Worm (Caenorhabditis elegans) whole organism, L1 larva: ENCODE data around the gene hlh-34.
A peak's percentile ranks its signal among the peaks of the same experiment; 100 is the strongest.

ENCODE experiments used
- C04F5.9 ChIP-seq: sonication (generic microtip); optimal IDR thresholded peaks from 2 replicates; lab custom pipeline; 2016; ENCODE audit warnings: missing genetic modification characterization, missing compliant biosample characterization
- C16A3.4 ChIP-seq: fragments of 150-350 bp; optimal IDR thresholded peaks from 2 replicates; lab custom pipeline; 2014; ENCODE audit warnings: missing biosample characterization, missing genetic modification characterization
- Y116A8C.19 ChIP-seq: sonication (generic microtip); optimal IDR thresholded peaks from 2 replicates; lab custom pipeline; 2016; ENCODE audit warnings: missing compliant biosample characterization, missing genetic modification characterization, borderline replicate concordance
- aha-1 ChIP-seq: fragments of 150-350 bp; optimal IDR thresholded peaks from 2 replicates; lab custom pipeline; 2014; ENCODE audit warnings: missing biosample characterization, missing genetic modification characterization
- alr-1 ChIP-seq: fragments of 200-800 bp; sonication (Bioruptor generic); optimal IDR thresholded peaks from 2 replicates; lab custom pipeline; 2018; ENCODE audit warnings: borderline replicate concordance, mild to moderate bottlenecking, missing genetic modification characterization, missing compliant biosample characterization
- aly-2 ChIP-seq: fragments of 150-350 bp; optimal IDR thresholded peaks from 2 replicates; lab custom pipeline; 2014; ENCODE audit warnings: missing biosample characterization, missing genetic modification characterization
- ama-1 ChIP-seq: fragments of 150-350 bp; optimal IDR thresholded peaks from 2 replicates; lab custom pipeline; 2014
- blmp-1 ChIP-seq: fragments of 150-350 bp; optimal IDR thresholded peaks from 2 replicates; lab custom pipeline; 2014; ENCODE audit warnings: missing biosample characterization, missing genetic modification characterization
- ceh-8 ChIP-seq: fragments of 200-800 bp; sonication (Bioruptor generic); optimal IDR thresholded peaks from 2 replicates; lab custom pipeline; 2018; ENCODE audit warnings: mild to moderate bottlenecking, missing genetic modification characterization, moderate library complexity, missing compliant biosample characterization
- ceh-88 ChIP-seq: fragments of 200-800 bp; sonication (Bioruptor generic); IDR thresholded peaks from 2 replicates; pipeline ENCODE4 v1.3.6; 2022; ENCODE audit warnings: missing genetic modification characterization, missing compliant biosample characterization
- ces-1 ChIP-seq: fragments of 150-350 bp; optimal IDR thresholded peaks from 2 replicates; lab custom pipeline; 2014; ENCODE audit warnings: missing biosample characterization, missing genetic modification reagents, missing genetic modification characterization
- dpl-1 ChIP-seq, 3 experiments: fragments of 150-350 bp in 2 of 3; sonication (generic microtip) in 1 of 3; optimal IDR thresholded peaks; 2 replicates each; lab custom pipeline; 2014 to 2017; ENCODE audit warnings: missing biosample characterization in 3 of 3, missing genetic modification characterization in 3 of 3, missing genetic modification reagents in 3 of 3
- dsc-1 ChIP-seq: sonication (generic microtip); optimal IDR thresholded peaks from 2 replicates; lab custom pipeline; 2016; ENCODE audit warnings: mild to moderate bottlenecking, missing genetic modification characterization, missing compliant biosample characterization
- efl-3 ChIP-seq: fragments of 200-800 bp; sonication (Bioruptor generic); optimal IDR thresholded peaks from 2 replicates; lab custom pipeline; 2018; ENCODE audit warnings: mild to moderate bottlenecking, missing genetic modification characterization, missing compliant biosample characterization
- egl-27 ChIP-seq, 2 experiments: fragments of 150-350 bp in 1 of 2; sonication (generic microtip); optimal IDR thresholded peaks; 3 replicates each; lab custom pipeline; 2017 to 2018; ENCODE audit warnings: missing biosample characterization in 2 of 2, missing genetic modification characterization in 2 of 2, missing genetic modification reagents in 2 of 2
- elt-2 ChIP-seq: sonication (generic microtip); optimal IDR thresholded peaks from 2 replicates; lab custom pipeline; 2016; ENCODE audit warnings: missing genetic modification characterization, mild to moderate bottlenecking, inconsistent platforms, missing compliant biosample characterization, missing genetic modification reagents
- elt-3 ChIP-seq, 6 experiments: fragments of 150-350 bp in 1 of 6; sonication (generic microtip); optimal IDR thresholded peaks; 2 replicates each; lab custom pipeline; 2017 to 2018; ENCODE audit warnings: missing biosample characterization in 6 of 6, missing genetic modification characterization in 6 of 6, inconsistent platforms in 1 of 6
- ets-5 ChIP-seq: fragments of 200-800 bp; sonication (Bioruptor generic); IDR thresholded peaks from 2 replicates; pipeline ENCODE4 v1.3.6; 2022; ENCODE audit warnings: missing genetic modification characterization, missing compliant biosample characterization
- fos-1 ChIP-seq: fragments of 150-350 bp; optimal IDR thresholded peaks from 2 replicates; lab custom pipeline; 2014; ENCODE audit warnings: missing biosample characterization, missing genetic modification characterization
- hlh-4 ChIP-seq: sonication (generic microtip); optimal IDR thresholded peaks from 2 replicates; lab custom pipeline; 2016; ENCODE audit warnings: mild to moderate bottlenecking, missing genetic modification characterization, missing compliant biosample characterization
- irx-1 ChIP-seq: sonication (generic microtip); optimal IDR thresholded peaks from 2 replicates; lab custom pipeline; 2016; ENCODE audit warnings: missing genetic modification characterization, missing compliant biosample characterization
- isw-1 ChIP-seq: fragments of 200-800 bp; sonication (Bioruptor generic); IDR thresholded peaks from 2 replicates; pipeline ENCODE4 v1.3.6; 2022; ENCODE audit warnings: missing genetic modification characterization, missing compliant biosample characterization
- lin-13 ChIP-seq: fragments of 150-350 bp; optimal IDR thresholded peaks from 2 replicates; lab custom pipeline; 2014; ENCODE audit warnings: missing biosample characterization, missing genetic modification reagents, missing genetic modification characterization
- lin-14 ChIP-seq: fragments of 200-800 bp; sonication (Bioruptor generic); optimal IDR thresholded peaks from 2 replicates; lab custom pipeline; 2018; ENCODE audit warnings: mild to moderate bottlenecking, missing genetic modification characterization, moderate library complexity, missing compliant biosample characterization
- lin-39 ChIP-seq: fragments of 150-350 bp; optimal IDR thresholded peaks from 2 replicates; lab custom pipeline; 2014; ENCODE audit warnings: missing biosample characterization, missing genetic modification reagents, missing genetic modification characterization
- lir-3 ChIP-seq: sonication (generic microtip); optimal IDR thresholded peaks from 2 replicates; lab custom pipeline; 2016; ENCODE audit warnings: mild to moderate bottlenecking, missing genetic modification characterization, moderate library complexity, missing compliant biosample characterization; ENCODE audit not compliant: poor library complexity
- lsy-2 ChIP-seq, 2 experiments: fragments of 150-350 bp; optimal IDR thresholded peaks; 2 replicates each; lab custom pipeline; 2014; ENCODE audit warnings: missing biosample characterization in 2 of 2, missing genetic modification characterization in 2 of 2
- mab-9 ChIP-seq: fragments of 200-800 bp; sonication (Bioruptor generic); IDR thresholded peaks from 2 replicates; pipeline ENCODE4 v1.3.6; 2022; ENCODE audit warnings: missing genetic modification reagents, missing genetic modification characterization, missing compliant biosample characterization
- mdl-1 ChIP-seq, 2 experiments: fragments of 150-350 bp; optimal IDR thresholded peaks; 2 replicates each; lab custom pipeline; 2014 to 2017; ENCODE audit warnings: missing biosample characterization in 2 of 2, missing genetic modification characterization in 2 of 2, inconsistent platforms in 1 of 2
- mef-2 ChIP-seq: fragments of 150-350 bp; optimal IDR thresholded peaks from 2 replicates; lab custom pipeline; 2014; ENCODE audit warnings: missing biosample characterization, missing genetic modification characterization
- mep-1 ChIP-seq: fragments of 150-350 bp; optimal IDR thresholded peaks from 2 replicates; lab custom pipeline; 2014; ENCODE audit warnings: missing biosample characterization, missing genetic modification characterization
- nhr-11 ChIP-seq: fragments of 150-350 bp; optimal IDR thresholded peaks from 2 replicates; lab custom pipeline; 2014; ENCODE audit warnings: missing biosample characterization, missing genetic modification characterization
- nhr-12 ChIP-seq: sonication (generic microtip); optimal IDR thresholded peaks from 2 replicates; lab custom pipeline; 2017; ENCODE audit warnings: missing biosample characterization, missing genetic modification characterization
- nhr-237 ChIP-seq: fragments of 150-350 bp; optimal IDR thresholded peaks from 2 replicates; lab custom pipeline; 2014; ENCODE audit warnings: missing biosample characterization, missing genetic modification characterization
- nhr-28 ChIP-seq: fragments of 150-350 bp; optimal IDR thresholded peaks from 2 replicates; lab custom pipeline; 2014; ENCODE audit warnings: missing biosample characterization, missing genetic modification characterization
- nhr-47 ChIP-seq: sonication (generic microtip); optimal IDR thresholded peaks from 2 replicates; lab custom pipeline; 2016; ENCODE audit warnings: mild to moderate bottlenecking, missing genetic modification characterization, moderate library complexity, missing compliant biosample characterization
- nhr-76 ChIP-seq: sonication (generic microtip); optimal IDR thresholded peaks from 2 replicates; lab custom pipeline; 2017; ENCODE audit warnings: missing biosample characterization, missing genetic modification characterization
- nhr-77 ChIP-seq: fragments of 150-350 bp; optimal IDR thresholded peaks from 2 replicates; lab custom pipeline; 2014; ENCODE audit warnings: missing biosample characterization, missing genetic modification characterization
- nhr-85 ChIP-seq: sonication (generic microtip); peaks from one replicate; lab custom pipeline; 2016; ENCODE audit warnings: missing genetic modification characterization, inconsistent platforms, missing compliant biosample characterization
- nhr-90 ChIP-seq: sonication (generic microtip); optimal IDR thresholded peaks from 2 replicates; lab custom pipeline; 2016; ENCODE audit warnings: mild to moderate bottlenecking, missing genetic modification characterization, missing compliant biosample characterization; ENCODE audit not compliant: poor library complexity
- pax-3 ChIP-seq: fragments of 200-800 bp; sonication (Bioruptor generic); optimal IDR thresholded peaks from 2 replicates; lab custom pipeline; 2018; ENCODE audit warnings: mild to moderate bottlenecking, missing genetic modification characterization, moderate library complexity, missing compliant biosample characterization
- skn-1 ChIP-seq: fragments of 150-350 bp; optimal IDR thresholded peaks from 2 replicates; lab custom pipeline; 2014; ENCODE audit warnings: missing biosample characterization, missing genetic modification characterization
- snpc-4 ChIP-seq: fragments of 150-350 bp; optimal IDR thresholded peaks from 2 replicates; lab custom pipeline; 2014; ENCODE audit warnings: missing biosample characterization, missing genetic modification characterization
- sox-4 ChIP-seq: sonication (generic microtip); optimal IDR thresholded peaks from 2 replicates; lab custom pipeline; 2016; ENCODE audit warnings: missing genetic modification characterization, missing compliant biosample characterization
- sptf-1 ChIP-seq: fragments of 150-350 bp; optimal IDR thresholded peaks from 2 replicates; lab custom pipeline; 2014; ENCODE audit warnings: missing biosample characterization, missing genetic modification characterization
- swsn-7 ChIP-seq: sonication (generic microtip); optimal IDR thresholded peaks from 2 replicates; lab custom pipeline; 2016; ENCODE audit warnings: missing genetic modification characterization, missing compliant biosample characterization
- tbx-2 ChIP-seq: sonication (generic microtip); optimal IDR thresholded peaks from 2 replicates; lab custom pipeline; 2016; ENCODE audit warnings: missing genetic modification characterization, missing compliant biosample characterization
- unc-130 ChIP-seq: fragments of 150-350 bp; optimal IDR thresholded peaks from 2 replicates; lab custom pipeline; 2017; ENCODE audit warnings: missing biosample characterization, missing genetic modification characterization, inconsistent platforms
- unc-30 ChIP-seq: sonication (generic microtip); optimal IDR thresholded peaks from 2 replicates; lab custom pipeline; 2017; ENCODE audit warnings: missing biosample characterization, missing genetic modification characterization
- unc-86 ChIP-seq: sonication (generic microtip); optimal IDR thresholded peaks from 2 replicates; lab custom pipeline; 2016; ENCODE audit warnings: missing genetic modification characterization, missing compliant biosample characterization
- ztf-11 ChIP-seq, 2 experiments: sonication (generic microtip); optimal IDR thresholded peaks; 2 replicates each; lab custom pipeline; 2016 to 2017; ENCODE audit warnings: missing genetic modification characterization in 2 of 2, missing biosample characterization in 1 of 2, missing compliant biosample characterization in 1 of 2

hlh-34 gene

ce11 chrV:13715223-13715686 lies 8.1 kb upstream of the hlh-34 start, which contains the start of gene zipt-9 (continued):
- TF ChIP-seq nhr-28 (tag; lab: Kevin White, UChicago) (no peak), C16A3.4 (tag; lab: Kevin White, UChicago) (peak; percentile 89), pax-3 (tag; lab: Kevin White, UChicago) (peak; percentile 99), nhr-90 (peak; percentile 92), nhr-77 (tag; lab: Kevin White, UChicago) (peak; percentile 83), lin-13 (GFP tag; lab: Kevin White, UChicago) (peak; percentile 63), aly-2 (peak; percentile 40), ama-1 (lab: Kevin White, UChicago) (no peak), hlh-4 (peak; percentile 5), mab-9 (GFP tag; lab: Robert Waterston, UW) (peak; percentile 60), ceh-88 (GFP tag; lab: Robert Waterston, UW) (peak; percentile 80), nhr-11 (tag; lab: Kevin White, UChicago) (no peak), lir-3 (tag; lab: Kevin White, UChicago) (peak; percentile 89), elt-2 (peak; percentile 7), aha-1 (no peak), nhr-237 (peak; percentile 47), lsy-2 (tag; optimal IDR thresholded peaks at IDR 0.05; lab: Kevin White, UChicago) (peak in 1 of 2 experiments; percentile 86)

- TF ChIP-seq efl-3 (GFP tag; lab: Kevin White, UChicago) (no peak), snpc-4 (tag; lab: Kevin White, UChicago) (no peak), ceh-8 (GFP tag; lab: Kevin White, UChicago) (no peak), alr-1 (tag; lab: Kevin White, UChicago) (no peak), dsc-1 (tag; lab: Kevin White, UChicago) (no peak), fos-1 (no peak), isw-1 (GFP tag; lab: Robert Waterston, UW) (no peak), mef-2 (tag; lab: Kevin White, UChicago) (no peak), sptf-1 (no peak), swsn-7 (no peak), nhr-12 (tag; lab: Kevin White, UChicago) (no peak), ztf-11 (tag; optimal IDR thresholded peaks at IDR 0.05; lab: Kevin White, UChicago) (no peak), ama-1 (lab: Kevin White, UChicago) (no peak), nhr-11 (tag; lab: Kevin White, UChicago) (no peak), ets-5 (GFP tag; lab: Robert Waterston, UW) (no peak), lir-3 (tag; lab: Kevin White, UChicago) (no peak), skn-1 (tag; lab: Kevin White, UChicago) (no peak)
These were observed 3.9 kb upstream of the hlh-34 start, which contains the start of gene srx-96 for ce11 chrV:13711060-13711459. Gene srx-96 (plus strand): TSS chrV:13711360.

DNA sequence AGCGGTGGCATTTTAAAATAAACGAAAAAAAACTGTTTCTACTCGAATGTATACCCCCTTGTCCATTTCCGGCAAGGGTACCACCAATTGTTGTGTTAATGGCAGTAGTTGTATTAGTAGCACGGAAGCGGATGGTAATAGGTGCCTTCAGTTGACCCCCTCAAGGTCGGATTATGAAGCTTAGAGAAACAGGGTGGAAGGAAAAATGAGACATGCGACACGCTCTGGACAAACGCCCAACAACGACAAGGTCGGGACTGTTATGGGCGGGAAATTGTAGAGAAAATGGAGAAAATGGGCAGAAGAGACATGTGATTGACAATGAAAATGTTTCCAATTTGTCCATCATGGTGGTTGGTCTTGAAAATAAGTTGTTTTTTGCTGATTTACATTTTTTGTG lies 3.2 kb downstream of the hlh-34 start, which contains the start of gene T01D3.3:
Gene T01D3.3 (plus strand): TSS at position 312 of the 400 bp plus-strand sequence.
- no peak for TF ChIP-seq egl-27 (tag; optimal IDR thresholded peaks at IDR 0.05; lab: Kevin White, UChicago)
- TF ChIP-seq sox-4 (tag; lab: Kevin White, UChicago), result no peak
- TF ChIP-seq lin-14 (GFP tag; lab: Kevin White, UChicago), result peak; percentile 50
- TF ChIP-seq nhr-76 (tag; lab: Kevin White, UChicago), result no peak
- TF ChIP-seq ces-1 (GFP tag; lab: Kevin White, UChicago), result no peak
- TF ChIP-seq nhr-85 (tag; lab: Kevin White, UChicago), result peak; percentile 59
- TF ChIP-seq dpl-1 (GFP tag; optimal IDR thresholded peaks at IDR 0.05; lab: Kevin White, UChicago), result peak in 2 of 3 experiments; percentile 14 to 32
- TF ChIP-seq unc-86 (tag; lab: Kevin White, UChicago), result no peak
- peak; percentile 23 for TF ChIP-seq unc-130 (tag; lab: Kevin White, UChicago)
- peak; percentile 92 for TF ChIP-seq blmp-1
- peak; percentile 36 for TF ChIP-seq C16A3.4 (tag; lab: Kevin White, UChicago)
- no peak for TF ChIP-seq tbx-2 (tag; lab: Kevin White, UChicago)
- peak in 1 of 2 experiments; percentile 51 for TF ChIP-seq mdl-1 (tag; optimal IDR thresholded peaks at IDR 0.05; lab: Kevin White, UChicago)
- TF ChIP-seq lin-39, result no peak
- peak in 3 of 6 experiments; percentile 3 to 61 (median 22) for TF ChIP-seq elt-3 (tag; optimal IDR thresholded peaks at IDR 0.05; lab: Kevin White, UChicago)
- no peak for TF ChIP-seq irx-1
- no peak for TF ChIP-seq nhr-47 (tag; lab: Kevin White, UChicago)
- TF ChIP-seq C04F5.9, result no peak
- no peak for TF ChIP-seq unc-30
- no peak for TF ChIP-seq skn-1 (tag; lab: Kevin White, UChicago)
- TF ChIP-seq mep-1 (tag; lab: Kevin White, UChicago), result peak; percentile 56
- no peak for TF ChIP-seq lin-13 (GFP tag; lab: Kevin White, UChicago)
- no peak for TF ChIP-seq Y116A8C.19 (tag; lab: Kevin White, UChicago)
- no peak for TF ChIP-seq nhr-77 (tag; lab: Kevin White, UChicago)
- TF ChIP-seq snpc-4 (tag; lab: Kevin White, UChicago), result no peak
